2 fruit fly cellular contexts compared by ENCODE assay signal in the genomic region with DNA sequence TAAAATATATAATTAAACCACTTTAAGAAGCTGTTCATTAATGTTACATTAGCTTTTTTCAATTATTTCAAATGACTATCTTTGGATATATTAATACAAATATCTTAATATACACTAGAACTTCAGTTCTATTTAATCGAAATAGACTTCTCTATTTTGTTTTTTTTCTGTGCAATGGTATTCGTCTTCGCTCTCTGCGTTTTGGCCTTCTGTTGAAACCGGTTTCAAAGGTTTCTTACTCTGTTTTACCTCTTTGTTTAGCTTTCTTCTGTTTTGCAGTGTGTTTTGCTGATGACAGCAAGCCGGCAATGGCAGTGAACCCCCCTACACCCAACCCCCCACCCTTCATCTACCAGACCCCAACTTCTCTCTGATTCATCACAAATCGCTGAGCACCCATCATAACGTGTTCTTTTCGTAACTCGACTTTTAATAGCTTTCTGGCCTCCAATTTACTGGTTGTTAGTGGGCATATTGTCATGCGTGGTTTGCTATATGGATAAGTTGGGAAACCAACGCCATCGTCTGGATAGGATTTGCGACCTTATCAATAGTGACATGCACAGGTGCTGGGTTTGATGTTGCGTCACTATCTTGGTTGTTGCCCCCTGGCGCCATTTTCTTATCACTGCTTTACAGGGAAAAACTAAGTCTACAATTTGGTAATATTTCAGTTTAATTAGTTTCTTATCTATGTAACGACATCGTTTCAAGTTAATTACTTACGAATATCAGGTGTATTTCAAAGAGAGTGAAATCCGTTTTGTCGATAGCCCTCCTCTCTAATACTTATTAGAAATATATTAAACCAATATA.
TF ChIP-seq lines count a peak whose summit lies in the region.

No protein-coding gene starts in this region.

TF ChIP-seq in whole organism, embryonic, 481 proteins besides CTCF, POLR2A, EP300 and RAD21 (continued from another document and continues in another):
- TF ChIP-seq CG17912 (GFP tag; optimal IDR thresholded peaks at IDR 0.05; lab: Kevin White, UChicago) = no peak
- TF ChIP-seq MTF-1 (GFP tag; optimal IDR thresholded peaks at IDR 0.05; lab: Kevin White, UChicago; ENCODE audit: borderline replicate concordance) = no peak
- peak; percentile 20 for TF ChIP-seq CG8281 (tag; optimal IDR thresholded peaks at IDR 0.05; lab: Kevin White, UChicago)
- peak; percentile 37 for TF ChIP-seq Oli (tag; optimal IDR thresholded peaks at IDR 0.05; lab: Kevin White, UChicago)
- TF ChIP-seq CG13894 (tag; optimal IDR thresholded peaks at IDR 0.05; lab: Kevin White, UChicago) = peak; percentile 37
- TF ChIP-seq Rfx (GFP tag; IDR thresholded peaks at IDR 0.05; lab: Robert Waterston, UW) = peak; percentile 7; the same call in 1 of the 2 replicates
- no peak for TF ChIP-seq MBD-R2 (GFP tag; IDR thresholded peaks at IDR 0.05; lab: Robert Waterston, UW)
- TF ChIP-seq CG12769 (tag; optimal IDR thresholded peaks at IDR 0.05; lab: Kevin White, UChicago) = peak; percentile 80
- no peak for TF ChIP-seq CG7928 (GFP tag; optimal IDR thresholded peaks at IDR 0.05; lab: Kevin White, UChicago)
- TF ChIP-seq CG2120 (GFP tag; optimal IDR thresholded peaks at IDR 0.05; lab: Kevin White, UChicago) = peak; percentile 10
- TF ChIP-seq CG13424 (tag; optimal IDR thresholded peaks at IDR 0.05; lab: Kevin White, UChicago) = peak; percentile 50
- TF ChIP-seq CG4282 (GFP tag; optimal IDR thresholded peaks at IDR 0.05; lab: Kevin White, UChicago) = no peak
- TF ChIP-seq sug (tag; optimal IDR thresholded peaks at IDR 0.05; lab: Kevin White, UChicago) = peak; percentile 91
- no peak for TF ChIP-seq Optix (GFP tag; IDR thresholded peaks at IDR 0.05; lab: Robert Waterston, UW)
- TF ChIP-seq CG10431 (GFP tag; optimal IDR thresholded peaks at IDR 0.05; lab: Kevin White, UChicago) = peak; percentile 10
- peak; percentile 23 for TF ChIP-seq nmo (GFP tag; optimal IDR thresholded peaks at IDR 0.05; lab: Kevin White, UChicago)
- no peak for TF ChIP-seq vfl (GFP tag; optimal IDR thresholded peaks at IDR 0.05; lab: Kevin White, UChicago)
- TF ChIP-seq CG31441 (GFP tag; IDR thresholded peaks at IDR 0.05; lab: Robert Waterston, UW) = no peak
- TF ChIP-seq CG34376 (GFP tag; optimal IDR thresholded peaks at IDR 0.05; lab: Kevin White, UChicago) = peak; percentile 41
- TF ChIP-seq CG12659 (GFP tag; optimal IDR thresholded peaks at IDR 0.05; lab: Kevin White, UChicago) = peak; percentile 7
- peak; percentile 54; the same call in 1 of the 2 replicates for TF ChIP-seq Lim3 (GFP tag; IDR thresholded peaks at IDR 0.05; lab: Robert Waterston, UW)
- peak; percentile 43; the same call in 1 of the 2 replicates for TF ChIP-seq Xrp1 (GFP tag; IDR thresholded peaks at IDR 0.05; lab: Robert Waterston, UW)
- peak; percentile 39 for TF ChIP-seq CG2678 (tag; optimal IDR thresholded peaks at IDR 0.05; lab: Kevin White, UChicago)
- TF ChIP-seq Atf6 (GFP tag; IDR thresholded peaks at IDR 0.05; lab: Robert Waterston, UW) = 0 out of 2 replicates have a peak, but pooled peaks have one; percentile 32
- peak; percentile 20 for TF ChIP-seq kay (GFP tag; optimal IDR thresholded peaks at IDR 0.05; lab: Kevin White, UChicago)
- peak; percentile 36 for TF ChIP-seq CG15269 (tag; optimal IDR thresholded peaks at IDR 0.05; lab: Kevin White, UChicago)
- no peak for TF ChIP-seq Oaz (GFP tag; IDR thresholded peaks at IDR 0.05; lab: Robert Waterston, UW)
- TF ChIP-seq CG12219 (GFP tag; optimal IDR thresholded peaks at IDR 0.05; lab: Kevin White, UChicago) = no peak
- TF ChIP-seq luna (GFP tag; optimal IDR thresholded peaks at IDR 0.05; lab: Kevin White, UChicago) = no peak
- TF ChIP-seq Ssrp (tag; optimal IDR thresholded peaks at IDR 0.05; lab: Kevin White, UChicago) = peak; percentile 48
- TF ChIP-seq zf30C (GFP tag; optimal IDR thresholded peaks at IDR 0.05; lab: Kevin White, UChicago) = peak; percentile 47
- TF ChIP-seq CG7839 (tag; optimal IDR thresholded peaks at IDR 0.05; lab: Kevin White, UChicago) = peak; percentile 37
- TF ChIP-seq CG17385 (GFP tag; optimal IDR thresholded peaks at IDR 0.05; lab: Kevin White, UChicago) = peak; percentile 20
- peak; percentile 21 for TF ChIP-seq gcm (GFP tag; optimal IDR thresholded peaks at IDR 0.05; lab: Kevin White, UChicago)
- TF ChIP-seq Nf-YC (tag; optimal IDR thresholded peaks at IDR 0.05; lab: Kevin White, UChicago) = peak; percentile 17
- peak; percentile 11 for TF ChIP-seq CG17829 (tag; optimal IDR thresholded peaks at IDR 0.05; lab: Kevin White, UChicago)
- TF ChIP-seq D19A (tag; optimal IDR thresholded peaks at IDR 0.05; lab: Kevin White, UChicago) = peak; percentile 36
- TF ChIP-seq crol (GFP tag; IDR thresholded peaks at IDR 0.05; lab: Robert Waterston, UW) = peak; percentile 87
- TF ChIP-seq Dip3 (GFP tag; optimal IDR thresholded peaks at IDR 0.05; lab: Kevin White, UChicago) = no peak
- 0 out of 2 replicates have a peak, but pooled peaks have one; percentile 18 for TF ChIP-seq Ptx1 (GFP tag; IDR thresholded peaks at IDR 0.05; lab: Robert Waterston, UW)
- TF ChIP-seq Adf1 (GFP tag; IDR thresholded peaks at IDR 0.05; lab: Robert Waterston, UW) = no peak
- no peak for TF ChIP-seq CG7963 (GFP tag; IDR thresholded peaks at IDR 0.05; lab: Robert Waterston, UW; ENCODE audit: partially characterized antibody)
- TF ChIP-seq Vsx1 (GFP tag; optimal IDR thresholded peaks at IDR 0.05; lab: Kevin White, UChicago) = peak; percentile 49
- TF ChIP-seq trem (tag; optimal IDR thresholded peaks at IDR 0.05; lab: Kevin White, UChicago) = peak; percentile 2
- TF ChIP-seq CG8388 (GFP tag; optimal IDR thresholded peaks at IDR 0.05; lab: Kevin White, UChicago) = peak; percentile 20
- 0 out of 2 replicates have a peak, but pooled peaks have one; percentile 18 for TF ChIP-seq Awh (GFP tag; IDR thresholded peaks at IDR 0.05; lab: Robert Waterston, UW)
- TF ChIP-seq CG9932 (GFP tag; IDR thresholded peaks at IDR 0.05; lab: Robert Waterston, UW) = 0 out of 2 replicates have a peak, but pooled peaks have one; percentile 16
- TF ChIP-seq CoRest (tag; optimal IDR thresholded peaks at IDR 0.05; lab: Kevin White, UChicago) = peak; percentile 51
- peak; percentile 32 for TF ChIP-seq dmrt11E (tag; optimal IDR thresholded peaks at IDR 0.05; lab: Kevin White, UChicago)
- 0 out of 2 replicates have a peak, but pooled peaks have one; percentile 19 for TF ChIP-seq CG14014 (GFP tag; IDR thresholded peaks at IDR 0.05; lab: Robert Waterston, UW)
- peak; percentile 43 for TF ChIP-seq Nf-YB (GFP tag; optimal IDR thresholded peaks at IDR 0.05; lab: Kevin White, UChicago)
- TF ChIP-seq CG10147 (GFP tag; optimal IDR thresholded peaks at IDR 0.05; lab: Kevin White, UChicago) = peak; percentile 13
- TF ChIP-seq grau (tag; optimal IDR thresholded peaks at IDR 0.05; lab: Kevin White, UChicago) = peak; percentile 43
- TF ChIP-seq CG18262 (tag; optimal IDR thresholded peaks at IDR 0.05; lab: Kevin White, UChicago) = peak; percentile 37
- TF ChIP-seq Hr78 (GFP tag; optimal IDR thresholded peaks at IDR 0.05; lab: Kevin White, UChicago) = peak in 1 of 2 experiments; percentile 15
- TF ChIP-seq ATbp (GFP tag; optimal IDR thresholded peaks at IDR 0.05; lab: Kevin White, UChicago) = peak; percentile 3
- peak; percentile 45 for TF ChIP-seq Blimp-1 (GFP tag; optimal IDR thresholded peaks at IDR 0.05; lab: Kevin White, UChicago)
- peak; percentile 55 for TF ChIP-seq row (GFP tag; IDR thresholded peaks at IDR 0.05; lab: Robert Waterston, UW)
- no peak for TF ChIP-seq fd64A (GFP tag; optimal IDR thresholded peaks at IDR 0.05; lab: Kevin White, UChicago)

TF ChIP-seq in whole organism, prepupa, 60 proteins besides CTCF, POLR2A, EP300 and RAD21 (continued from another document):
- TF ChIP-seq CG6163 (GFP tag; IDR thresholded peaks at IDR 0.05; lab: Robert Waterston, UW) (peak; percentile 65; the same call in 2 of the 3 replicates), Sox14 (GFP tag; optimal IDR thresholded peaks at IDR 0.05; lab: Kevin White, UChicago) (no peak), ss (GFP tag; optimal IDR thresholded peaks at IDR 0.05; lab: Kevin White, UChicago) (peak in 1 of 2 experiments; percentile 10), esn (GFP tag; optimal IDR thresholded peaks at IDR 0.05; lab: Kevin White, UChicago) (peak; percentile 37), CG15336 (GFP tag; IDR thresholded peaks at IDR 0.05; lab: Robert Waterston, UW) (peak; percentile 61; the same call in 1 of the 2 replicates), CG8632 (GFP tag; optimal IDR thresholded peaks at IDR 0.05; lab: Kevin White, UChicago) (peak; percentile 28), CG1621 (tag; optimal IDR thresholded peaks at IDR 0.05; lab: Kevin White, UChicago) (no peak), Gug (GFP tag; IDR thresholded peaks at IDR 0.05; lab: Robert Waterston, UW) (no peak), eg (GFP tag; IDR thresholded peaks at IDR 0.05; lab: Robert Waterston, UW) (no peak), CG34406 (GFP tag; optimal IDR thresholded peaks at IDR 0.05; lab: Kevin White, UChicago) (peak; percentile 1), CG9139 (GFP tag; optimal IDR thresholded peaks at IDR 0.05; lab: Kevin White, UChicago) (no peak), CG11902 (GFP tag; optimal IDR thresholded peaks at IDR 0.05; lab: Kevin White, UChicago) (no peak), Ets96B (tag; optimal IDR thresholded peaks at IDR 0.05; lab: Kevin White, UChicago) (no peak), dac (GFP tag; optimal IDR thresholded peaks at IDR 0.05; lab: Kevin White, UChicago) (no peak), Blimp-1 (GFP tag; optimal IDR thresholded peaks at IDR 0.05; lab: Kevin White, UChicago) (no peak), fd85E (GFP tag; optimal IDR thresholded peaks at IDR 0.05; lab: Kevin White, UChicago) (no peak), Eip93F (GFP tag; optimal IDR thresholded peaks at IDR 0.05; lab: Kevin White, UChicago) (no peak), acj6 (GFP tag; optimal IDR thresholded peaks at IDR 0.05; lab: Kevin White, UChicago) (no peak), CG31627 (GFP tag; optimal IDR thresholded peaks at IDR 0.05; lab: Kevin White, UChicago) (no peak), Hr39 (GFP tag; optimal IDR thresholded peaks at IDR 0.05; lab: Kevin White, UChicago) (no peak), cyc (GFP tag; optimal IDR thresholded peaks at IDR 0.05; lab: Kevin White, UChicago) (no peak), CG10631 (GFP tag; optimal IDR thresholded peaks at IDR 0.05; lab: Kevin White, UChicago) (peak; percentile 27), svp (GFP tag; lab: Kevin White, UChicago) (peak; percentile 28), pdm3 (GFP tag; optimal IDR thresholded peaks at IDR 0.05; lab: Kevin White, UChicago) (no peak), dsx (GFP tag; optimal IDR thresholded peaks at IDR 0.05; lab: Kevin White, UChicago; ENCODE audit: poor library complexity, severe bottlenecking) (no peak), CG6854 (GFP tag; optimal IDR thresholded peaks at IDR 0.05; lab: Kevin White, UChicago) (no peak), CG8319 (GFP tag; optimal IDR thresholded peaks at IDR 0.05; lab: Kevin White, UChicago) (peak; percentile 3), net (GFP tag; optimal IDR thresholded peaks at IDR 0.05; lab: Kevin White, UChicago) (no peak), Lpt (GFP tag; optimal IDR thresholded peaks at IDR 0.05; lab: Kevin White, UChicago) (no peak), salr (GFP tag; optimal IDR thresholded peaks at IDR 0.05; lab: Kevin White, UChicago) (no peak), Met (GFP tag; optimal IDR thresholded peaks at IDR 0.05; lab: Kevin White, UChicago) (no peak), topi (GFP tag; optimal IDR thresholded peaks at IDR 0.05; lab: Kevin White, UChicago) (no peak), lz (GFP tag; optimal IDR thresholded peaks at IDR 0.05; lab: Kevin White, UChicago) (no peak), CG16779 (tag; optimal IDR thresholded peaks at IDR 0.05; lab: Kevin White, UChicago) (no peak), fd59A (GFP tag; optimal IDR thresholded peaks at IDR 0.05; lab: Kevin White, UChicago) (no peak), CG11762 (GFP tag; optimal IDR thresholded peaks at IDR 0.05; lab: Kevin White, UChicago; ENCODE audit: insufficient read depth) (no peak), Eip78C (GFP tag; lab: Kevin White, UChicago) (peak; percentile 83), Smox (GFP tag; optimal IDR thresholded peaks at IDR 0.05; lab: Kevin White, UChicago) (no peak), CG4318 (GFP tag; optimal IDR thresholded peaks at IDR 0.05; lab: Kevin White, UChicago) (no peak)
